Worm (Caenorhabditis elegans) whole organism, late embryonic: ENCODE measurements around the gene B0310.2.

Source experiments
- C08G9.2 ChIP-seq: sonication (generic microtip); optimal IDR thresholded peaks from 2 replicates; lab custom pipeline; 2016; ENCODE audit warnings: mild to moderate bottlenecking, missing genetic modification characterization, moderate library complexity, missing compliant biosample characterization
- C38D4.7 ChIP-seq: fragments of 200-800 bp; sonication (Bioruptor generic); optimal IDR thresholded peaks from 2 replicates; lab custom pipeline; 2018; ENCODE audit warnings: mild to moderate bottlenecking, missing genetic modification characterization, moderate library complexity, missing compliant biosample characterization
- F13H6.1 ChIP-seq: sonication (generic microtip); optimal IDR thresholded peaks from 2 replicates; lab custom pipeline; 2016; ENCODE audit warnings: missing genetic modification characterization, missing compliant biosample characterization
- K09A11.1 ChIP-seq: sonication (generic microtip); optimal IDR thresholded peaks from 2 replicates; lab custom pipeline; 2017; ENCODE audit warnings: antibody characterized with exemption, mild to moderate bottlenecking, missing genetic modification characterization, missing compliant biosample characterization; ENCODE audit not compliant: insufficient read depth
- T23F11.4 ChIP-seq: fragments of 200-800 bp; sonication (Bioruptor generic); optimal IDR thresholded peaks from 2 replicates; lab custom pipeline; 2018; ENCODE audit warnings: mild to moderate bottlenecking, missing genetic modification characterization, missing compliant biosample characterization
- ahr-1 ChIP-seq: sonication (generic microtip); optimal IDR thresholded peaks from 2 replicates; lab custom pipeline; 2016; ENCODE audit warnings: missing genetic modification characterization, missing compliant biosample characterization
- ceh-18 ChIP-seq: sonication (generic microtip); optimal IDR thresholded peaks from 2 replicates; lab custom pipeline; 2016; ENCODE audit warnings: missing genetic modification characterization, missing compliant biosample characterization
- ceh-2 ChIP-seq: sonication (generic microtip); optimal IDR thresholded peaks from 2 replicates; lab custom pipeline; 2016; ENCODE audit warnings: missing genotype, missing genetic modification characterization, missing compliant biosample characterization
- ceh-22 ChIP-seq: sonication (generic microtip); optimal IDR thresholded peaks from 2 replicates; lab custom pipeline; 2017; ENCODE audit warnings: missing biosample characterization, missing genetic modification characterization
- ceh-30 ChIP-seq: fragments of 150-350 bp; optimal IDR thresholded peaks from 2 replicates; lab custom pipeline; 2014; ENCODE audit warnings: missing biosample characterization, missing genetic modification characterization
- ceh-48 ChIP-seq: sonication (generic microtip); optimal IDR thresholded peaks from 2 replicates; lab custom pipeline; 2016; ENCODE audit warnings: missing genetic modification characterization, inconsistent platforms, missing compliant biosample characterization
- ceh-6 ChIP-seq: fragments of 200-800 bp; sonication (Bioruptor generic); optimal IDR thresholded peaks from 2 replicates; lab custom pipeline; 2018; ENCODE audit warnings: mild to moderate bottlenecking, missing genetic modification characterization, missing compliant biosample characterization
- che-1 ChIP-seq: sonication (generic microtip); optimal IDR thresholded peaks from 2 replicates; lab custom pipeline; 2016; ENCODE audit warnings: mild to moderate bottlenecking, missing genetic modification characterization, missing compliant biosample characterization
- dve-1 ChIP-seq: sonication (generic microtip); optimal IDR thresholded peaks from 2 replicates; lab custom pipeline; 2017; ENCODE audit warnings: antibody characterized with exemption, mild to moderate bottlenecking, missing genetic modification characterization, missing compliant biosample characterization
- elt-2 ChIP-seq: sonication (generic microtip); optimal IDR thresholded peaks from 2 replicates; lab custom pipeline; 2016; ENCODE audit warnings: missing genetic modification reagents, missing genetic modification characterization, missing compliant biosample characterization
- ets-4 ChIP-seq: sonication (generic microtip); optimal IDR thresholded peaks from 2 replicates; lab custom pipeline; 2016; ENCODE audit warnings: missing genetic modification characterization, missing compliant biosample characterization
- fax-1 ChIP-seq: sonication (generic microtip); optimal IDR thresholded peaks from 2 replicates; lab custom pipeline; 2016; ENCODE audit warnings: missing genotype, missing genetic modification characterization, missing compliant biosample characterization
- fkh-6 ChIP-seq: sonication (generic microtip); optimal IDR thresholded peaks from 2 replicates; lab custom pipeline; 2016; ENCODE audit warnings: missing genetic modification characterization, missing compliant biosample characterization
- gmeb-2 ChIP-seq: sonication (generic microtip); optimal IDR thresholded peaks from 2 replicates; lab custom pipeline; 2016; ENCODE audit warnings: missing genetic modification characterization, inconsistent platforms, missing compliant biosample characterization
- hlh-13 ChIP-seq: fragments of 200-800 bp; sonication (Bioruptor generic); optimal IDR thresholded peaks from 2 replicates; lab custom pipeline; 2018; ENCODE audit warnings: mild to moderate bottlenecking, missing genetic modification characterization, missing compliant biosample characterization
- hlh-6 ChIP-seq: sonication (generic microtip); optimal IDR thresholded peaks from 2 replicates; lab custom pipeline; 2016; ENCODE audit warnings: missing genotype, missing genetic modification characterization, missing compliant biosample characterization
- lim-6 ChIP-seq: sonication (generic microtip); optimal IDR thresholded peaks from 2 replicates; lab custom pipeline; 2016; ENCODE audit warnings: missing genetic modification characterization, missing compliant biosample characterization
- madf-2 ChIP-seq: sonication (generic microtip); optimal IDR thresholded peaks from 2 replicates; lab custom pipeline; 2017; ENCODE audit warnings: missing genetic modification characterization, missing compliant biosample characterization
- nhr-11 ChIP-seq: fragments of 150-350 bp; optimal IDR thresholded peaks from 2 replicates; lab custom pipeline; 2014; ENCODE audit warnings: missing biosample characterization, missing genetic modification characterization
- pqm-1 ChIP-seq: sonication (generic microtip); optimal IDR thresholded peaks from 2 replicates; lab custom pipeline; 2016; ENCODE audit warnings: missing genetic modification characterization, missing compliant biosample characterization
- pros-1 ChIP-seq: fragments of 150-350 bp; optimal IDR thresholded peaks from 2 replicates; lab custom pipeline; 2014; ENCODE audit warnings: missing biosample characterization, missing genetic modification reagents, missing genetic modification characterization
- rnt-1 ChIP-seq: sonication (generic microtip); optimal IDR thresholded peaks from 2 replicates; lab custom pipeline; 2016; ENCODE audit warnings: missing genetic modification characterization, missing compliant biosample characterization
- sdc-2 ChIP-seq: sonication (generic microtip); optimal IDR thresholded peaks from 2 replicates; lab custom pipeline; 2016; ENCODE audit warnings: missing genotype, missing genetic modification characterization, missing compliant biosample characterization
- syd-9 ChIP-seq: sonication (generic microtip); optimal IDR thresholded peaks from 2 replicates; lab custom pipeline; 2016; ENCODE audit warnings: mild to moderate bottlenecking, missing genetic modification characterization, moderate library complexity, missing compliant biosample characterization
- tbx-7 ChIP-seq: sonication (generic microtip); optimal IDR thresholded peaks from 2 replicates; lab custom pipeline; 2016; ENCODE audit warnings: missing genotype, missing genetic modification characterization, missing compliant biosample characterization
- ttx-3 ChIP-seq: sonication (generic microtip); optimal IDR thresholded peaks from 2 replicates; lab custom pipeline; 2016; ENCODE audit warnings: missing genetic modification reagents, missing genetic modification characterization, missing compliant biosample characterization
- unc-3 ChIP-seq, 2 experiments: fragments of 200-800 bp in 1 of 2; sonication (Bioruptor generic) in 1 of 2; sonication (generic microtip) in 1 of 2; conservative IDR thresholded peaks in 1 of 2; optimal IDR thresholded peaks in 1 of 2; 2 replicates each; pipeline versions ENCODE4 v1.3.6 to Lab custom; 2016 to 2022; ENCODE audit warnings: missing compliant biosample characterization in 2 of 2, missing genetic modification characterization in 2 of 2, missing genetic modification reagents in 1 of 2
- unc-42 ChIP-seq: sonication (generic microtip); optimal IDR thresholded peaks from 2 replicates; lab custom pipeline; 2016; ENCODE audit warnings: missing genotype, missing genetic modification characterization, missing compliant biosample characterization

B0310.2 gene

DNA sequence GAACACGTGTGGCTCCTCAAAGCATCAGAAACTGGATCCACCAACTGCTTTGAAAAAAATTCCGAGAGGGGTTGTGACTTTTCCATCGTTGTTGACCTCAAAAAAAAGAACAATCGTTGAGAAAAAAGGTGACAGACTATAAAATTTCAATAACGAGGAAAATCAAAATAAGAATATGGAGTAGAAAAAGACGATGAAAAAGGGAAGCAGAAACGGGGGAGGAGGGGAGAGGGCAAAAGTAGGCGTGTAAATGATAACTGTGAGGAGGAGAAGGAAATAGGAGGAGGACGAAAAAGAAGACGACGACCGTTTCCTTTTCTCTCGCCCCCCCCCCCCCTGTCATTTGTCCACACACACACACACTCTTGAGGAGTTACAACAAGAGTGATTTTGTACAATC lies at the start of gene B0310.2:
Gene B0310.2 (minus strand): TSS at position 101 of the 400 bp plus-strand sequence.
- no peak for TF ChIP-seq ttx-3
- TF ChIP-seq T23F11.4 (GFP tag; lab: Kevin White, UChicago): no peak
- no peak for TF ChIP-seq ceh-6 (GFP tag; lab: Kevin White, UChicago)
- no peak for TF ChIP-seq ahr-1 (tag; lab: Kevin White, UChicago)
- TF ChIP-seq ceh-22: no peak
- no peak for TF ChIP-seq rnt-1 (tag; lab: Kevin White, UChicago)
- no peak for TF ChIP-seq hlh-6 (tag; lab: Kevin White, UChicago)
- TF ChIP-seq hlh-13 (GFP tag; lab: Kevin White, UChicago): no peak
- no peak for TF ChIP-seq fax-1 (tag; lab: Kevin White, UChicago)

DNA sequence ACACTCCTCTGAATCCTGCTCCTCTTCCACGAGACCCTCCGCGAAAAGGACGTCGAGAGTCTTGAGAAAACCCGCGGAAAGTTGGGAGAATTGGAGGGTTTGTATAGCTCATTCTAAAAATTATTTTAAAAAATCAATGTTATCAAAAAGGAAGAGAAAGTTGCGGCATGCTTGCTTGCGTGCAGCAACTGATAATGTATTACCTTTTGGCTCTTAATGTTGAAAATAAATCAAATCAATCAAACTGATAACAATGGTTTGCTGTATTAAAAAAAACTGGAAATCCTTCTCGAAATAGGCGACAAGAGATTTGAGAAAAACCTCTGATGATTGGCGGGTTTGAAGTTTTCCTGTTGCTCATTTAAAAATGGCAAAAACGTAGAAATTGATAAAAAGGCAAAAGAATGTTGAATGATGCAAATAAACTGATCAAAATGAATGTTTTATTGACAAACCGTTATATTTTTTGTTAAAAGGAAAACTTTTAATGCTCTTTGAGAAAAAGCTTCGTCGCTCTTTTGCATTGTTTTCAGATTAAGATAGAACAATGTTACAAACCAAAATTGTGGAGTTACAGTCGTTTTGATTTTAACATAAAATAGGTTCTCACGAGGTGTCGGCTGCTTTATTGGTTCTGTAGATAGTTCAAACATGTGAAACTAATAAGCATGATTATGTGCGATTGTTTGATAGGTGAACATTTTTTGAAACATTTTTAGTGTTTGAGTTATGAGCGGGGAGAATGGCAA lies 48.5 kb upstream of the B0310.2 start:
- no peak for TF ChIP-seq F13H6.1
- TF ChIP-seq elt-2 (tag; lab: Kevin White, UChicago): peak; percentile 58

DNA sequence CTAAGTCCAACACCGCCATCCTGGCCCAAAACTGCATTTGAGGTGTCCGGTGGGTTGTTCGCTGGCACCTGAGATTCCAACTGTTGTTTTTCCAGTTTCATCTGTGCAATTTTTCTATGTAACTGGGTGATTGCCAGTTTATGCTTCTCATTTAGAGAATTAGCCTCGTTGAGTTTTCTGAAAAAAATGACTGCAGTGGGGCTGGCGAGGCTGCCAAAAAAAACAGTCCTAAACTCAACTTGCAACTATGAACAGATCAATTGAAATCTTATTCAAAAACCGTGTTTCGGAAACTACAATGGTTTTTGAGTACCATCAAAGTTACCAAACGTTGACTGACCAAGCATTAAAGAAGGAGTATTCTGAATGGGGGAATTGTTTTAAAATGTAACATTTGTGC lies 47.1 kb upstream of the B0310.2 start, which contains the start of gene F57C12.6:
Gene F57C12.6 (minus strand): TSS at position 101 of the 400 bp plus-strand sequence.
- TF ChIP-seq C38D4.7 (GFP tag; lab: Kevin White, UChicago): no peak
- no peak for TF ChIP-seq ceh-22
- no peak for TF ChIP-seq ahr-1 (tag; lab: Kevin White, UChicago)
- TF ChIP-seq che-1 (tag; lab: Kevin White, UChicago): no peak
- TF ChIP-seq ceh-6 (GFP tag; lab: Kevin White, UChicago): no peak
- TF ChIP-seq C08G9.2 (tag; lab: Kevin White, UChicago): no peak
- TF ChIP-seq elt-2 (tag; lab: Kevin White, UChicago): no peak
- no peak for TF ChIP-seq nhr-11 (tag; lab: Kevin White, UChicago)

DNA sequence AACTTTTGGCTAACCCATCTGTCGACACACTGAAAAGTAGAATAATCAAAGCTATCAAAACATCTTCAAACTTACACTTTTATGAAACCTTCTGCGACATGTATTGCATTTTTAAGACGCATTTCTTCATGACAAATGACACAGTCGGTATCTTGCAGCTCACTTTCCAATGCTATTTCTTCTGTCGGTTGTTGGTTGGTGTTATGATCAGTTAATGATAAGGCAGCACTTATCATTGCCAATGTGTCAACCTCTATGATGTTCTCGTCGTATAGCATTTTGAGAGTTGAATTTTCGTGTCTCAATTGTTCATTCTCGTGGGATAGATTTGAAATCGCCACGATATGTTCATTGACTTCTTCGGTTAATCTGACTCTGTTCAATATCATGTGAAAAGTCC lies 46.7 kb upstream of the B0310.2 start:
- TF ChIP-seq ceh-6 (GFP tag; lab: Kevin White, UChicago) (no peak), dve-1 (tag; lab: Kevin White, UChicago) (no peak), ceh-48 (tag; lab: Kevin White, UChicago) (no peak), rnt-1 (tag; lab: Kevin White, UChicago) (no peak), pqm-1 (tag; lab: Kevin White, UChicago) (no peak), unc-42 (tag; lab: Kevin White, UChicago) (no peak), sdc-2 (tag; lab: Kevin White, UChicago) (no peak), ceh-22 (no peak), unc-3 (GFP tag; conservative IDR thresholded peaks at IDR 0.05; lab: Robert Waterston, UW) (no peak), unc-3 (tag; optimal IDR thresholded peaks at IDR 0.05; lab: Kevin White, UChicago) (no peak), ceh-2 (no peak), pros-1 (no peak), ceh-30 (tag; lab: Kevin White, UChicago) (no peak), syd-9 (no peak), che-1 (tag; lab: Kevin White, UChicago) (no peak), lim-6 (no peak)
- TF ChIP-seq, all 69 proteins: peak for 0

DNA sequence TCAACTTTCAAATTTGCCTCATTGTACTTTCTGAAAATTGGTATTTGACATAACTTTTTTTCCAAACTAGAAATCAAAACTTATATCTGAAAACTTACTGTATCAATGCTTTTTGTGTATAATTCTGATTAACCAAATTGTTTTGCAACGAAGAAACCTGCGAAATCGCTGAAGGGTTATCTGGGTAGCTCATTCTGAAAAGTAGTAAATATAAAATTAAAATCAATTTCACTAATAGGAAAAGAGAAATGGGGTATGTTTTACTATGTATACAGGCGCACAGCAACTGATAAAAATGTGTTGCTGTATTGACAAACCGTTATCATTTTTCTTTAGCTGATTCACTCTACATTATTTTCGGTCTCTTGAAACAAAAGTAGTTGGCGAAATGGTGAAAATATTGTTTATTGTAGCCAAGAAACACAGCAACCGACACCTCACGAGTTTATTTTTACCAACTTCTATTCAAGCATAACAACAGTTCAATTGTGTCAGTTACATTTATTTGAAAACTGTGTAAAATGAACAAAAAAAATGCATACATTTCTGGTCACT lies 44.5 kb upstream of the B0310.2 start, which contains the start of gene F57C12.2:
Gene F57C12.2 (minus strand): TSS at position 218 of the 555 bp plus-strand sequence.
- TF ChIP-seq gmeb-2 (tag; lab: Kevin White, UChicago): no peak
- no peak for TF ChIP-seq ceh-48 (tag; lab: Kevin White, UChicago)
- no peak for TF ChIP-seq madf-2 (tag; lab: Kevin White, UChicago)
- TF ChIP-seq tbx-7 (tag; lab: Kevin White, UChicago): no peak
- TF ChIP-seq, all 69 proteins: peak for 0

DNA sequence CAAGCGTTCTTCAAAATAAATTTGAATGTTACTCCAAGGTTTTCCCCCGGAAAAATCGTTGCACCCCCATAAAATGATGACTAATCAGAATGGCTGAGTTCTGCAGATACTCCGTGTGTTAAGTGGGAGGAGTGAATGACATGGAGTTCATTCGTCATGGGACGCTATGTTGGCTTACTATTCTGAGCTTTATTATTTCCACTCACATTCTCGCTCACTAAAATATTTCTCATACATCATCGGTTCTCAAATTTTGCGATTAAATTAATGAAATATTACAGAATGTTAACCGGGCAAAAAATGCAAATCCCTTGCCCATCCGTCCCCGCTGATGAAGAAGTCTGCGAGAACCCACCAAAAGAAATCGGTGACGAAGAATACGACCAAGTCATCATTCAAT lies 36.1 kb upstream of the B0310.2 start, which contains the start of gene F28C10.1:
Gene F28C10.1 (plus strand): TSS at position 301 of the 400 bp plus-strand sequence.
- TF ChIP-seq K09A11.1 (tag; lab: Kevin White, UChicago): no peak
- TF ChIP-seq dve-1 (tag; lab: Kevin White, UChicago): no peak
- TF ChIP-seq ceh-18: no peak
- no peak for TF ChIP-seq C08G9.2 (tag; lab: Kevin White, UChicago)
- no peak for TF ChIP-seq fkh-6 (tag; lab: Kevin White, UChicago)
- TF ChIP-seq unc-42 (tag; lab: Kevin White, UChicago): no peak
- no peak for TF ChIP-seq sdc-2 (tag; lab: Kevin White, UChicago)
- TF ChIP-seq ets-4: no peak
